Fruit fly (Drosophila melanogaster) whole organism, embryonic: Measurements from ENCODE around the gene CG43137.

Source experiments
- Antp ChIP-seq: fragments of 200-800 bp; sonication (Bioruptor generic); optimal IDR thresholded peaks from 3 replicates; lab custom pipeline; 2016; ENCODE audit warnings: missing biosample characterization, missing genetic modification characterization
- Atf-2 ChIP-seq: fragments of 200-800 bp; sonication (Bioruptor generic); optimal IDR thresholded peaks from 2 replicates; lab custom pipeline; 2016; ENCODE audit warnings: missing biosample characterization, missing genetic modification characterization
- Blimp-1 ChIP-seq: fragments of 200-800 bp; sonication (Bioruptor generic); optimal IDR thresholded peaks from 3 replicates; lab custom pipeline; 2018; ENCODE audit warnings: missing biosample characterization, missing genetic modification characterization, mild to moderate bottlenecking, moderate library complexity, missing genetic modification reagents
- CG10366 ChIP-seq: fragments of 200-800 bp; sonication (Bioruptor generic); IDR thresholded peaks from 2 replicates; pipeline ENCODE4 v1.3.6; 2022; ENCODE audit warnings: missing biosample characterization, missing genetic modification characterization
- CG11695 ChIP-seq: fragments of 200-800 bp; sonication (Bioruptor generic); IDR thresholded peaks from 3 replicates; pipeline ENCODE4 v1.3.6; 2022; ENCODE audit warnings: missing biosample characterization, missing genetic modification characterization
- CG13296 ChIP-seq: fragments of 200-800 bp; sonication (Bioruptor generic); optimal IDR thresholded peaks from 3 replicates; lab custom pipeline; 2018; ENCODE audit warnings: missing biosample characterization, mild to moderate bottlenecking, missing genetic modification characterization
- CG13775 ChIP-seq: fragments of 200-800 bp; sonication (Bioruptor generic); optimal IDR thresholded peaks from 3 replicates; lab custom pipeline; 2017; ENCODE audit warnings: missing biosample characterization, mild to moderate bottlenecking, missing genetic modification characterization
- CG14014 ChIP-seq: fragments of 200-800 bp; sonication (Bioruptor generic); IDR thresholded peaks from 2 replicates; pipeline ENCODE4 v1.3.6; 2022; ENCODE audit warnings: missing biosample characterization, missing genetic modification characterization
- CG2120 ChIP-seq: fragments of 200-800 bp; sonication (Bioruptor generic); optimal IDR thresholded peaks from 3 replicates; lab custom pipeline; 2016; ENCODE audit warnings: missing biosample characterization, missing genetic modification characterization
- CG2712 ChIP-seq: fragments of 200-800 bp; optimal IDR thresholded peaks from 3 replicates; lab custom pipeline; 2019; ENCODE audit warnings: missing biosample characterization, mild to moderate bottlenecking, missing genetic modification characterization, moderate library complexity
- CG31441 ChIP-seq: fragments of 200-800 bp; sonication (Bioruptor generic); IDR thresholded peaks from 2 replicates; pipeline ENCODE4 v1.3.6; 2022; ENCODE audit warnings: missing biosample characterization, missing genetic modification characterization
- CG3847 ChIP-seq: fragments of 200-800 bp; sonication (Bioruptor generic); IDR thresholded peaks from 2 replicates; pipeline ENCODE4 v1.3.6; 2022; ENCODE audit warnings: missing biosample characterization, missing genetic modification characterization
- CG4328 ChIP-seq: fragments of 200-800 bp; sonication (Bioruptor generic); optimal IDR thresholded peaks from 3 replicates; lab custom pipeline; 2017; ENCODE audit warnings: missing biosample characterization, missing genetic modification reagents, missing genetic modification characterization
- CG43689 ChIP-seq: fragments of 200-800 bp; sonication (Bioruptor generic); IDR thresholded peaks from 2 replicates; pipeline ENCODE4 v1.3.6; 2022; ENCODE audit warnings: missing biosample characterization, missing genetic modification characterization
- CG4404 ChIP-seq: fragments of 200-800 bp; sonication (Bioruptor generic); IDR thresholded peaks from 2 replicates; pipeline ENCODE4 v1.3.6; 2022; ENCODE audit warnings: missing biosample characterization, missing genetic modification characterization
- CG4617 ChIP-seq: fragments of 200-800 bp; sonication (Bioruptor generic); optimal IDR thresholded peaks from 3 replicates; lab custom pipeline; 2016; ENCODE audit warnings: missing biosample characterization, missing genetic modification characterization, borderline replicate concordance
- CG6689 ChIP-seq: fragments of 200-800 bp; sonication (Bioruptor generic); IDR thresholded peaks from 2 replicates; pipeline ENCODE4 v1.3.6; 2022; ENCODE audit warnings: missing biosample characterization, missing genetic modification characterization
- CG7928 ChIP-seq: fragments of 200-800 bp; sonication (Bioruptor generic); optimal IDR thresholded peaks from 2 replicates; lab custom pipeline; 2017; ENCODE audit warnings: missing biosample characterization, mild to moderate bottlenecking, missing genetic modification characterization
- CG8089 ChIP-seq: fragments of 200-800 bp; sonication (Bioruptor generic); optimal IDR thresholded peaks from 3 replicates; lab custom pipeline; 2016; ENCODE audit warnings: missing biosample characterization, missing genetic modification characterization
- CoRest ChIP-seq: fragments of 200-800 bp; sonication (Bioruptor generic); optimal IDR thresholded peaks from 3 replicates; lab custom pipeline; 2018; ENCODE audit warnings: missing biosample characterization, mild to moderate bottlenecking, missing genetic modification characterization, moderate library complexity
- Doc2 ChIP-seq: fragments of 200-800 bp; sonication (Bioruptor generic); IDR thresholded peaks from 2 replicates; pipeline ENCODE4 v1.3.6; 2022; ENCODE audit warnings: missing biosample characterization, missing genetic modification characterization
- Drgx ChIP-seq: fragments of 200-800 bp; sonication (Bioruptor generic); IDR thresholded peaks from 2 replicates; pipeline ENCODE4 v1.3.6; 2022; ENCODE audit warnings: missing biosample characterization, missing genetic modification characterization
- Hr51 ChIP-seq, 2 experiments: fragments of 200-800 bp; sonication (Bioruptor generic); optimal IDR thresholded peaks; 2 replicates in 1 of 2; 3 replicates in 1 of 2; lab custom pipeline; 2016 to 2018; ENCODE audit warnings: missing biosample characterization in 2 of 2, missing genetic modification characterization in 2 of 2, mild to moderate bottlenecking in 1 of 2, moderate library complexity in 1 of 2
- Max ChIP-seq: fragments of 200-800 bp; sonication (Bioruptor generic); optimal IDR thresholded peaks from 2 replicates; lab custom pipeline; 2016; ENCODE audit warnings: missing biosample characterization, mild to moderate bottlenecking, missing genetic modification characterization
- Mrtf ChIP-seq: fragments of 200-800 bp; sonication (Bioruptor generic); IDR thresholded peaks from 3 replicates; pipeline ENCODE4 v1.3.6; 2022; ENCODE audit warnings: missing biosample characterization, missing genetic modification characterization
- Myb ChIP-seq: fragments of 200-800 bp; sonication (Bioruptor generic); optimal IDR thresholded peaks from 2 replicates; lab custom pipeline; 2016; ENCODE audit warnings: missing biosample characterization, missing genetic modification characterization
- Ravus ChIP-seq: fragments of 200-800 bp; sonication (Bioruptor generic); IDR thresholded peaks from 2 replicates; pipeline ENCODE4 v1.3.6; 2022; ENCODE audit warnings: missing biosample characterization, missing genetic modification characterization
- Rfx ChIP-seq: fragments of 200-800 bp; sonication (Bioruptor generic); IDR thresholded peaks from 2 replicates; pipeline ENCODE4 v1.3.6; 2022; ENCODE audit warnings: missing biosample characterization, missing genetic modification characterization
- Xrp1 ChIP-seq: fragments of 200-800 bp; sonication (Bioruptor generic); IDR thresholded peaks from 2 replicates; pipeline ENCODE4 v1.3.6; 2022; ENCODE audit warnings: missing biosample characterization, missing genetic modification characterization
- ase ChIP-seq: fragments of 200-800 bp; sonication (Bioruptor generic); IDR thresholded peaks from 3 replicates; pipeline ENCODE4 v1.3.6; 2022; ENCODE audit warnings: missing biosample characterization, missing genetic modification characterization
- az2 ChIP-seq: fragments of 200-800 bp; sonication (Bioruptor generic); optimal IDR thresholded peaks from 3 replicates; lab custom pipeline; 2016; ENCODE audit warnings: missing biosample characterization, missing genetic modification characterization
- cad ChIP-seq: fragments of >200 bp; optimal IDR thresholded peaks from 2 replicates; lab custom pipeline; 2017; ENCODE audit warnings: missing biosample characterization, missing genetic modification characterization
- ci ChIP-seq: fragments of 200-800 bp; sonication (Bioruptor generic); IDR thresholded peaks from 3 replicates; pipeline ENCODE4 v1.3.6; 2022; ENCODE audit warnings: missing biosample characterization, missing genetic modification characterization
- dimm ChIP-seq: fragments of 200-800 bp; sonication (Bioruptor generic); IDR thresholded peaks from 2 replicates; pipeline ENCODE4 v1.3.6; 2022; ENCODE audit warnings: missing biosample characterization, missing genetic modification characterization
- ems ChIP-seq: fragments of 200-800 bp; sonication (Bioruptor generic); optimal IDR thresholded peaks from 3 replicates; lab custom pipeline; 2016; ENCODE audit warnings: missing biosample characterization, missing genetic modification characterization
- exex ChIP-seq: fragments of 200-800 bp; sonication (Bioruptor generic); optimal IDR thresholded peaks from 4 replicates; lab custom pipeline; 2018; ENCODE audit warnings: missing biosample characterization, mild to moderate bottlenecking, missing genetic modification characterization, moderate library complexity
- gem ChIP-seq: fragments of 200-800 bp; sonication (Bioruptor generic); optimal IDR thresholded peaks from 2 replicates; lab custom pipeline; 2019; ENCODE audit warnings: missing biosample characterization, mild to moderate bottlenecking, missing genetic modification characterization, moderate library complexity
- mam ChIP-seq: fragments of 200-800 bp; sonication (Bioruptor generic); optimal IDR thresholded peaks from 3 replicates; lab custom pipeline; 2016; ENCODE audit warnings: missing biosample characterization, missing genetic modification characterization
- nau ChIP-seq: fragments of 200-800 bp; sonication (Bioruptor generic); optimal IDR thresholded peaks from 3 replicates; lab custom pipeline; 2017; ENCODE audit warnings: missing biosample characterization, mild to moderate bottlenecking, missing genetic modification characterization, missing genetic modification reagents
- p53 ChIP-seq: fragments of 200-800 bp; sonication (Bioruptor generic); optimal IDR thresholded peaks from 2 replicates; lab custom pipeline; 2016; ENCODE audit warnings: missing biosample characterization, missing genetic modification characterization
- pho ChIP-seq: fragments of 200-800 bp; sonication (Bioruptor generic); optimal IDR thresholded peaks from 2 replicates; lab custom pipeline; 2016; ENCODE audit warnings: missing biosample characterization, missing genetic modification characterization
- prd ChIP-seq, 3 experiments: fragments of >200 bp in 2 of 3; fragments of 200-800 bp in 1 of 3; sonication (Bioruptor generic) in 1 of 3; optimal IDR thresholded peaks in 2 of 3; IDR thresholded peaks in 1 of 3; 2 replicates in 2 of 3; 3 replicates in 1 of 3; pipeline versions ENCODE4 v1.3.6 to Lab custom; 2017 to 2022; ENCODE audit warnings: missing biosample characterization in 1 of 3, missing genetic modification characterization in 1 of 3
- ranshi ChIP-seq: fragments of 200-800 bp; sonication (Bioruptor generic); IDR thresholded peaks from 2 replicates; pipeline ENCODE4 v1.3.6; 2022; ENCODE audit warnings: missing biosample characterization, missing genetic modification characterization
- slbo ChIP-seq: fragments of 200-800 bp; sonication (Bioruptor generic); IDR thresholded peaks from 2 replicates; pipeline ENCODE4 v1.3.6; 2022; ENCODE audit warnings: missing biosample characterization, missing genetic modification characterization
- sqz ChIP-seq: fragments of 200-800 bp; sonication (Bioruptor generic); optimal IDR thresholded peaks from 3 replicates; lab custom pipeline; 2018; ENCODE audit warnings: missing biosample characterization, mild to moderate bottlenecking, missing genetic modification characterization
- tin ChIP-seq: fragments of 200-800 bp; sonication (Bioruptor generic); optimal IDR thresholded peaks from 3 replicates; lab custom pipeline; 2016; ENCODE audit warnings: missing biosample characterization, missing genetic modification characterization
- vfl ChIP-seq: fragments of 200-800 bp; sonication (Bioruptor generic); optimal IDR thresholded peaks from 2 replicates; lab custom pipeline; 2016; ENCODE audit warnings: missing biosample characterization, missing genetic modification characterization
- vvl ChIP-seq: fragments of 200-800 bp; sonication (Bioruptor generic); IDR thresholded peaks from 2 replicates; pipeline ENCODE4 v1.3.6; 2022; ENCODE audit warnings: missing biosample characterization, missing genetic modification characterization
- wor ChIP-seq: fragments of 200-800 bp; sonication (Bioruptor generic); IDR thresholded peaks from 2 replicates; pipeline ENCODE4 v1.3.6; 2022; ENCODE audit warnings: missing biosample characterization, missing genetic modification characterization

CG43137 gene

dm6 chrX:5896809-5897700, 32.1 kb upstream of the CG43137 start (continued):
- TF ChIP-seq slbo (GFP tag; lab: Robert Waterston, UW), result peak; percentile 39; the same call in 1 of the 2 replicates
- TF ChIP-seq Ravus, result no peak
- TF ChIP-seq ranshi (GFP tag; lab: Robert Waterston, UW), result 0 out of 2 replicates have a peak, but pooled peaks have one; percentile 40
- no peak for TF ChIP-seq Max (GFP tag; lab: Kevin White, UChicago)
- TF ChIP-seq Xrp1 (GFP tag; lab: Robert Waterston, UW), result peak; percentile 33; the same call in 1 of the 2 replicates
- TF ChIP-seq Antp (GFP tag; lab: Kevin White, UChicago), result no peak
- TF ChIP-seq pho, result no peak
- peak; percentile 8 for TF ChIP-seq mam
- TF ChIP-seq CG13775 (GFP tag; lab: Kevin White, UChicago), result no peak
- TF ChIP-seq CG4617 (GFP tag; lab: Kevin White, UChicago), result no peak
- no peak for TF ChIP-seq tin
- no peak for TF ChIP-seq CG4328 (GFP tag; lab: Kevin White, UChicago)
- TF ChIP-seq CG2712, result peak; percentile 13
- no peak for TF ChIP-seq exex (tag; lab: Kevin White, UChicago)
- no peak for TF ChIP-seq sqz (GFP tag; lab: Kevin White, UChicago)
- TF ChIP-seq p53, result peak; percentile 67
- TF ChIP-seq CG31441 (GFP tag; lab: Robert Waterston, UW), result 0 out of 2 replicates have a peak, but pooled peaks have one; percentile 15
- TF ChIP-seq prd (optimal IDR thresholded peaks at IDR 0.05; lab: Kevin White, UChicago), result no peak
- peak; percentile 65; the same call in 2 of the 3 replicates for TF ChIP-seq prd (GFP tag; IDR thresholded peaks at IDR 0.05; lab: Robert Waterston, UW)
- peak; percentile 81 for TF ChIP-seq ci
- no peak for TF ChIP-seq Myb (GFP tag; lab: Kevin White, UChicago)
- TF ChIP-seq CG7928 (GFP tag; lab: Kevin White, UChicago), result no peak
- no peak for TF ChIP-seq CG3847 (GFP tag; lab: Robert Waterston, UW)
- TF ChIP-seq ems (GFP tag; lab: Kevin White, UChicago), result no peak
- TF ChIP-seq vfl, result no peak
- peak; percentile 36; the same call in 1 of the 2 replicates for TF ChIP-seq vvl (GFP tag; lab: Robert Waterston, UW)
- no peak for TF ChIP-seq cad (GFP tag; lab: Kevin White, UChicago)
- no peak for TF ChIP-seq Mrtf (GFP tag; lab: Robert Waterston, UW)
- no peak for TF ChIP-seq dimm (GFP tag; lab: Robert Waterston, UW)
- TF ChIP-seq CG8089 (GFP tag; lab: Kevin White, UChicago), result no peak
- TF ChIP-seq CG10366 (GFP tag; lab: Robert Waterston, UW), result peak; percentile 48
- peak; percentile 9 for TF ChIP-seq Atf-2 (GFP tag; lab: Kevin White, UChicago)
- TF ChIP-seq CG2120 (GFP tag; lab: Kevin White, UChicago), result peak; percentile 46
- TF ChIP-seq az2 (GFP tag; lab: Kevin White, UChicago), result peak; percentile 34
- no peak for TF ChIP-seq wor (GFP tag; lab: Robert Waterston, UW)
- no peak for TF ChIP-seq CG43689
- peak; percentile 7 for TF ChIP-seq CoRest (tag; lab: Kevin White, UChicago)
- TF ChIP-seq Drgx, result peak; percentile 53; the same call in 1 of the 2 replicates
- peak; percentile 47; the same call in 1 of the 3 replicates for TF ChIP-seq CG11695
- TF ChIP-seq gem (tag; lab: Kevin White, UChicago), result peak; percentile 53
- TF ChIP-seq Blimp-1 (GFP tag; lab: Kevin White, UChicago), result peak; percentile 29
- TF ChIP-seq CG13296 (GFP tag; lab: Kevin White, UChicago), result no peak
- peak; percentile 31; the same call in 1 of the 2 replicates for TF ChIP-seq Rfx (GFP tag; lab: Robert Waterston, UW)
- peak in 1 of 2 experiments; percentile 24 for TF ChIP-seq Hr51 (GFP tag; optimal IDR thresholded peaks at IDR 0.05; lab: Kevin White, UChicago)
- no peak for TF ChIP-seq CG14014 (GFP tag; lab: Robert Waterston, UW)
- TF ChIP-seq Doc2 (GFP tag; lab: Robert Waterston, UW), result no peak
- TF ChIP-seq ase (GFP tag; lab: Robert Waterston, UW), result peak; percentile 40; the same call in 1 of the 3 replicates
- TF ChIP-seq nau, result no peak
- no peak for TF ChIP-seq CG4404
- TF ChIP-seq CG6689, result peak; percentile 42
